Worm (Caenorhabditis elegans): ENCODE measurements around the gene D1086.17.

DNA sequence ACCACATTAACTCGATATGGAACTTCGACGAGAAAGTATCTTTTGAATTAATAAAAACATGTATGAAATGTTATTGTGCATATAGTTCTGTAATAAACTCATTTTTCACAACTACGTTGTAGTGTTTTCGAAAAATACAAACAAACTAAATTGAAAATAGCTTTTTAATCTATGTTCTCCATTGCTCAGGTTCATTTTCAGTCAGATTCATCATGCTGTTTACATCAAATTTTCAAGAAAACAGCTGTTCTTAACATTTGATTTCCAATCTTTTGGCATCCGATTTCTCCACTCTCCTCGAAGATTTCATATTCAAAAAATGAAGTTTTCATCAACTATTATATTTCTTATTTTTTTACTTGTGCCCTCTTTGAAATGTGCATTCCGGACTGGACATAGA is 42.4 kb downstream of the D1086.17 start, which contains the start of gene H39E23.2:
- no peak for TF ChIP-seq C17E4.6 (GFP tag; IDR thresholded peaks at IDR 0.05)
- no peak for TF ChIP-seq unc-62 (GFP tag; optimal IDR thresholded peaks at IDR 0.05)
- no peak for TF ChIP-seq zim-3 (tag; optimal IDR thresholded peaks at IDR 0.05)
- no peak for TF ChIP-seq ceh-79 (tag; optimal IDR thresholded peaks at IDR 0.05)
- no peak for TF ChIP-seq egl-44 (GFP tag; IDR thresholded peaks at IDR 0.05)
- no peak for TF ChIP-seq akir-1 (GFP tag; optimal IDR thresholded peaks at IDR 0.05)
- TF ChIP-seq lin-54 (GFP tag; optimal IDR thresholded peaks at IDR 0.05): no peak
- no peak for TF ChIP-seq dpl-1 (GFP tag; optimal IDR thresholded peaks at IDR 0.05)
- no peak for TF ChIP-seq pha-4 (tag; optimal IDR thresholded peaks at IDR 0.05)
